Worm (Caenorhabditis elegans): Measurements from ENCODE around the gene natc-1.

natc-1 gene

DNA sequence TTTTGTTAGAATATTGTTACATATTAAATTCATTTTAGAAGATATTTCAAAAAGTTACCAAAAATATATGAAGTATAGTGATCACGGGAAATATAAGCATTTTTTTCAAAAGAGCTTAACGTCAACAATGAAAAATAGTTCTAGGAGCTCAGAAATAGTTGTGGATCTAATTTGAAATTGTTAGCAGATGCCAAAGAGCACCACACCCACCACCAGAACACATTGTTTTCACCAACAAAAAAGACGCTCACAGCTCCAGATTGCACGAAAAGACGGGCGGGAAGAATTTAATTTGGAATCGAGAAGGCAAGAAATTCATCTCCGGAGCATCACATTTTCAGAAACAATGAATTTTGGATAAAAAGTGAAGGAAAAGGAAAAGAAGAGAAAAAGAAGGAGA, 8.7 kb downstream of the natc-1 start, which contains the start of gene gplb-1:
Gene gplb-1, minus strand, starts transcription at position 337 of the 400 bp plus-strand sequence.
- no peak for TF ChIP-seq jun-1 (tag; optimal IDR thresholded peaks at IDR 0.05)
- TF ChIP-seq eor-1 (tag; optimal IDR thresholded peaks at IDR 0.05) = no peak

DNA sequence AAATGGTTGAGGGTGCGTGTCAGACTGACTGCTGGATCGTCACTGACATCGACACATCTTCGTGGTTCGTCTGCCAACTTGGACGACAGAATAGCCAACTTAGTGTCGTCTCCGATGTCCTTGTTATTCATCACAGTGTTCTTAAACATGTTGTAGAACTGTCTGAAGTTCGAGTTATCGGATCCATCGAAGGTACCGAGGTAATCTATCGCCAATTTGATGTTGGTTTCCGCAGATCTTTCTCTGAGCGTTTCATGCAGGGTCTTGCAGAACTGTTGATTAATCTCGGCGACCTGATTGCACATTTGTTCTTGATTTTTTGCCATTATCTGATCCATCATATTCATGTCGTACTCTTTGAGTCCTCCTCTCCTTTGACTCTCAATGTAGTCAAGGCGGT, 19.1 kb downstream of the natc-1 start:
- TF ChIP-seq nhr-77 (tag; optimal IDR thresholded peaks at IDR 0.05) = no peak
- TF ChIP-seq ztf-11 (tag; optimal IDR thresholded peaks at IDR 0.05) = no peak
- no peak for TF ChIP-seq pha-4 (tag; optimal IDR thresholded peaks at IDR 0.05)
- TF ChIP-seq fkh-10 (GFP tag; optimal IDR thresholded peaks at IDR 0.05) = no peak
- no peak for TF ChIP-seq egl-27 (tag; optimal IDR thresholded peaks at IDR 0.05)
- no peak for TF ChIP-seq egl-5 (tag; optimal IDR thresholded peaks at IDR 0.05)
- TF ChIP-seq elt-2 (tag; optimal IDR thresholded peaks at IDR 0.05) = no peak
- TF ChIP-seq ceh-16 (tag; optimal IDR thresholded peaks at IDR 0.05) = no peak
- no peak for TF ChIP-seq R02D3.7 (tag; optimal IDR thresholded peaks at IDR 0.05)
- no peak for TF ChIP-seq nhr-12 (tag; optimal IDR thresholded peaks at IDR 0.05)
- TF ChIP-seq nhr-43 (tag; optimal IDR thresholded peaks at IDR 0.05; ENCODE audit: poor library complexity, severe bottlenecking) = no peak
- no peak for TF ChIP-seq skn-1 (tag; optimal IDR thresholded peaks at IDR 0.05)
- TF ChIP-seq jun-1 (tag; optimal IDR thresholded peaks at IDR 0.05) = no peak
- no peak for TF ChIP-seq ceh-82 (tag; optimal IDR thresholded peaks at IDR 0.05)
- no peak for TF ChIP-seq aly-2 (tag; optimal IDR thresholded peaks at IDR 0.05)

DNA sequence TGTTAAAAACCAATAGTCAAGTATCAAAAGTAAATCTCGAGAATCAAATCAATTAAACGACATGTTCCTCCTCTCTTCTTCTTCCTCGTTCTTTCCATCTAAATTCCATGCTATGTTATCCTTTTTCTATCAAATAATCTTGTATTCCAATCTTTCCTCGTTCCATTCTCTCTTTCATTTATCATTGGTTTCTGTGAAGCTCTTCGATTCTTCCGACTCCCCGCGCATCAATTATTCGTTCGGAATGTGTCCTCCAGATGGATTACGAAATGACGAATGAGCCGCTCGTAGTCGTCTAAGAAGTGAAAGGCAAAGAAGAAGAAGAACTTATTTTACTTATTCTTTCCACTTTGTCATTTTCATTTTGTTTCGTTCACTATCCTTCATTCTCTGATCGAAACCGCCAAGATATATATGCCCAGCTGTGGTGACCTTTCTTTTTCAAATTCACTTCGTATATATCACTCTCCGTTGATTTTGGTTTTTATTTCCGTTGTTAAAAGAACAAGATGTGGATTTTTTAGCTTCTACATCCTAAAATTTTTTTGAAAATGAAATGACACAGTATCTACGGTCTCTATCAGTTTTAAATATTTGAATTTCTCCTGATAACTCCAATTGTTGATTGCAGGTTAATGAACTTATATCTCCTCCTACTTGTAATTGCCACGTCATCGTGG, 32.2 kb downstream of the natc-1 start, which contains the start of gene pxn-1:
Gene pxn-1, plus strand, starts transcription at position 630 of the 680 bp plus-strand sequence.
- peak; percentile 55 for TF ChIP-seq unc-62 (GFP tag; optimal IDR thresholded peaks at IDR 0.05)
- TF ChIP-seq nhr-237 (tag; optimal IDR thresholded peaks at IDR 0.05) = no peak
- no peak for TF ChIP-seq elt-3 (tag; optimal IDR thresholded peaks at IDR 0.05)
- no peak for TF ChIP-seq fos-1 (tag; optimal IDR thresholded peaks at IDR 0.05)
- TF ChIP-seq nhr-12 (tag; optimal IDR thresholded peaks at IDR 0.05) = no peak
- TF ChIP-seq snpc-4 (tag; optimal IDR thresholded peaks at IDR 0.05) = no peak
- no peak for TF ChIP-seq egl-27 (tag; optimal IDR thresholded peaks at IDR 0.05)
- TF ChIP-seq lin-39 (tag; optimal IDR thresholded peaks at IDR 0.05) = peak; percentile 78
- TF ChIP-seq daf-12 (tag; optimal IDR thresholded peaks at IDR 0.05) = no peak
- no peak for TF ChIP-seq hmg-11 (tag; optimal IDR thresholded peaks at IDR 0.05)
- no peak for TF ChIP-seq fkh-2 (tag; optimal IDR thresholded peaks at IDR 0.05)
- no peak for TF ChIP-seq lin-15B (tag; optimal IDR thresholded peaks at IDR 0.05)
- no peak for TF ChIP-seq elt-2 (tag; optimal IDR thresholded peaks at IDR 0.05)
- TF ChIP-seq ceh-28 (tag; optimal IDR thresholded peaks at IDR 0.05) = no peak
- no peak for TF ChIP-seq nhr-28 (tag; optimal IDR thresholded peaks at IDR 0.05)
- TF ChIP-seq ZK546.5 (tag; optimal IDR thresholded peaks at IDR 0.05) = no peak
- no peak for TF ChIP-seq pqm-1 (tag; optimal IDR thresholded peaks at IDR 0.05)
- TF ChIP-seq pha-4 (tag; optimal IDR thresholded peaks at IDR 0.05) = no peak
- no peak for TF ChIP-seq ceh-16 (tag; optimal IDR thresholded peaks at IDR 0.05)
- TF ChIP-seq ceh-82 (tag; optimal IDR thresholded peaks at IDR 0.05) = no peak
- peak; percentile 76 for TF ChIP-seq elt-1 (tag; optimal IDR thresholded peaks at IDR 0.05)
- TF ChIP-seq nhr-76 (tag; optimal IDR thresholded peaks at IDR 0.05) = no peak
- no peak for TF ChIP-seq egl-5 (tag; optimal IDR thresholded peaks at IDR 0.05)
- no peak for TF ChIP-seq ama-1 (optimal IDR thresholded peaks at IDR 0.05)
- no peak for TF ChIP-seq nhr-23 (tag; optimal IDR thresholded peaks at IDR 0.05)
- no peak for TF ChIP-seq mdl-1 (tag; optimal IDR thresholded peaks at IDR 0.05)
- no peak for TF ChIP-seq aly-2 (tag; optimal IDR thresholded peaks at IDR 0.05)

DNA sequence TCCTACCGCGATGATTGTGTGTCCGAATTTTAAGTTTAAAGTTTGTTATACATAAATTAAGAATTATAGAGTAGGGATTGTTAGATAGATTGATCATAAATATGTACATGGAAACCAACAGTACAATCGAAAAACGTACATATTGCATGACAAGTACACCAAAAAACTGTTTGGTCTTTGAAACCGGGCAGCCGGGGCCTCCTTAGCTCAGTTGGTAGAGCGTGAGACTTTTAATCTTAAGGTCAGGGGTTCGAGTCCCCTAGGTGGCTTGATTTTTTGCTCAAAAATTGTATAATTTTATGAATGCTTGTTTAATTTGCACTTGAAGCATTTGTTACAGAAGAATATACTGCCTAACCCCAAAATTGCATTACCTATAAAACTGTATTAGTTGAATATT, 32.9 kb downstream of the natc-1 start:
- TF ChIP-seq fkh-10 (GFP tag; optimal IDR thresholded peaks at IDR 0.05) (no peak), nhr-77 (tag; optimal IDR thresholded peaks at IDR 0.05) (no peak), lsy-12 (tag; optimal IDR thresholded peaks at IDR 0.05) (no peak), ztf-11 (tag; optimal IDR thresholded peaks at IDR 0.05) (no peak), ceh-9 (tag; optimal IDR thresholded peaks at IDR 0.05) (no peak), elt-2 (tag; optimal IDR thresholded peaks at IDR 0.05) (no peak), ZK546.5 (tag; optimal IDR thresholded peaks at IDR 0.05) (no peak), mml-1 (tag; optimal IDR thresholded peaks at IDR 0.05) (no peak), ceh-28 (tag; optimal IDR thresholded peaks at IDR 0.05) (no peak), nhr-12 (tag; optimal IDR thresholded peaks at IDR 0.05) (no peak), eor-1 (tag; optimal IDR thresholded peaks at IDR 0.05) (no peak), unc-62 (GFP tag; optimal IDR thresholded peaks at IDR 0.05) (no peak), nhr-11 (tag; optimal IDR thresholded peaks at IDR 0.05) (no peak), lin-39 (tag; optimal IDR thresholded peaks at IDR 0.05) (no peak)

Measured in whole organism, L3 larva.